Worm (Caenorhabditis elegans): ENCODE measurements around the gene T22F3.8.

- TF ChIP-seq ceh-28 (tag; optimal IDR thresholded peaks at IDR 0.05) (no peak), pha-4 (tag; optimal IDR thresholded peaks at IDR 0.05) (peak; percentile 66), unc-62 (GFP tag; optimal IDR thresholded peaks at IDR 0.05) (no peak), lin-39 (tag; optimal IDR thresholded peaks at IDR 0.05) (no peak), ceh-82 (tag; optimal IDR thresholded peaks at IDR 0.05) (no peak), snpc-4 (tag; optimal IDR thresholded peaks at IDR 0.05) (no peak), unc-39 (tag; optimal IDR thresholded peaks at IDR 0.05) (no peak), aly-2 (tag; optimal IDR thresholded peaks at IDR 0.05) (no peak), nhr-43 (tag; optimal IDR thresholded peaks at IDR 0.05; ENCODE audit: poor library complexity, severe bottlenecking) (no peak), nhr-25 (tag; optimal IDR thresholded peaks at IDR 0.05) (no peak), nhr-23 (tag; optimal IDR thresholded peaks at IDR 0.05) (no peak)
Measured at ce11 chrV:3581034-3581433, 24.2 kb downstream of the T22F3.8 start.

All from whole organism, L3 larva.